Worm (Caenorhabditis elegans) whole organism, L4 larva: ENCODE results near the gene efk-1.

Source experiments
- T20F7.1 ChIP-seq: fragments of 200-800 bp; sonication (Bioruptor generic); optimal IDR thresholded peaks from 2 replicates; lab custom pipeline; 2018; ENCODE audit warnings: mild to moderate bottlenecking, missing genetic modification characterization, missing compliant biosample characterization
- T26A8.4 ChIP-seq: fragments of 200-800 bp; sonication (Bioruptor generic); IDR thresholded peaks from 2 replicates; pipeline ENCODE4 v1.3.6; 2022; ENCODE audit warnings: missing genetic modification characterization, missing compliant biosample characterization
- Y105C5A.15 ChIP-seq: fragments of 200-800 bp; sonication (Bioruptor generic); IDR thresholded peaks from 2 replicates; pipeline ENCODE4 v1.3.6; 2022; ENCODE audit warnings: missing genetic modification characterization, missing compliant biosample characterization
- Y75B8A.6 ChIP-seq: fragments of 200-800 bp; sonication (Bioruptor generic); IDR thresholded peaks from 2 replicates; pipeline ENCODE4 v1.3.6; 2022; ENCODE audit warnings: missing genetic modification reagents, missing genetic modification characterization, missing compliant biosample characterization
- aha-1 ChIP-seq: fragments of 150-350 bp; peaks from one replicate; lab custom pipeline; 2014; ENCODE audit warnings: missing biosample characterization, missing genetic modification characterization
- aly-2 ChIP-seq: sonication (generic microtip); optimal IDR thresholded peaks from 2 replicates; lab custom pipeline; 2018; ENCODE audit warnings: missing biosample characterization, missing genetic modification characterization
- ama-1 ChIP-seq: fragments of 150-350 bp; optimal IDR thresholded peaks from 2 replicates; lab custom pipeline; 2014; ENCODE audit warnings: inconsistent platforms, mixed read lengths
- arid-1 ChIP-seq: fragments of 200-800 bp; sonication (Bioruptor generic); conservative IDR thresholded peaks from 2 replicates; pipeline ENCODE4 v1.3.6; 2022; ENCODE audit warnings: missing genetic modification reagents, missing genetic modification characterization, missing compliant biosample characterization
- attf-4 ChIP-seq: sonication (generic microtip); optimal IDR thresholded peaks from 3 replicates; lab custom pipeline; 2017; ENCODE audit warnings: missing biosample characterization, missing genetic modification characterization
- ceh-28 ChIP-seq: fragments of 150-350 bp; optimal IDR thresholded peaks from 2 replicates; lab custom pipeline; 2014; ENCODE audit warnings: missing biosample characterization, missing genetic modification reagents, missing genetic modification characterization
- ceh-44 ChIP-seq: fragments of 200-800 bp; sonication (Bioruptor generic); IDR thresholded peaks from 2 replicates; pipeline ENCODE4 v1.3.6; 2022; ENCODE audit warnings: missing genetic modification reagents, missing genetic modification characterization, missing compliant biosample characterization
- ceh-62 ChIP-seq: sonication (generic microtip); optimal IDR thresholded peaks from 2 replicates; lab custom pipeline; 2017; ENCODE audit warnings: missing biosample characterization, missing genetic modification characterization
- ceh-82 ChIP-seq: sonication (generic microtip); optimal IDR thresholded peaks from 2 replicates; lab custom pipeline; 2017; ENCODE audit warnings: missing biosample characterization, missing genetic modification characterization
- daf-12 ChIP-seq: fragments of 150-350 bp; optimal IDR thresholded peaks from 2 replicates; lab custom pipeline; 2014; ENCODE audit warnings: missing biosample characterization, missing genetic modification reagents, missing genetic modification characterization
- daf-16 ChIP-seq, 3 experiments: sonication (generic microtip); optimal IDR thresholded peaks; 2 replicates each; lab custom pipeline; 2016 to 2017; ENCODE audit warnings: missing genetic modification characterization in 3 of 3, missing genetic modification reagents in 3 of 3, mild to moderate bottlenecking in 2 of 3, missing compliant biosample characterization in 2 of 3, missing biosample characterization in 1 of 3, moderate library complexity in 1 of 3
- dmd-6 ChIP-seq: fragments of 200-800 bp; sonication (Bioruptor generic); IDR thresholded peaks from 2 replicates; pipeline ENCODE4 v1.3.6; 2022; ENCODE audit warnings: missing genetic modification reagents, missing genetic modification characterization, missing compliant biosample characterization
- dpl-1 ChIP-seq: fragments of 150-350 bp; optimal IDR thresholded peaks from 2 replicates; lab custom pipeline; 2014; ENCODE audit warnings: missing biosample characterization, missing genetic modification reagents, missing genetic modification characterization
- duxl-1 ChIP-seq: sonication (generic microtip); optimal IDR thresholded peaks from 2 replicates; lab custom pipeline; 2016; ENCODE audit warnings: mild to moderate bottlenecking, missing genetic modification characterization, moderate library complexity, missing compliant biosample characterization; ENCODE audit not compliant: poor library complexity
- dve-1 ChIP-seq: sonication (generic microtip); optimal IDR thresholded peaks from 2 replicates; lab custom pipeline; 2017; ENCODE audit warnings: antibody characterized with exemption, mild to moderate bottlenecking, missing genetic modification characterization, missing compliant biosample characterization; ENCODE audit not compliant: insufficient read depth
- fos-1 ChIP-seq: fragments of 150-350 bp; optimal IDR thresholded peaks from 2 replicates; lab custom pipeline; 2014; ENCODE audit warnings: missing biosample characterization, missing genetic modification characterization
- hmg-1.1 ChIP-seq: fragments of 200-800 bp; sonication (Bioruptor generic); IDR thresholded peaks from 2 replicates; pipeline ENCODE4 v1.3.6; 2022; ENCODE audit warnings: missing genetic modification reagents, missing genetic modification characterization, missing compliant biosample characterization
- lim-7 ChIP-seq: fragments of 200-800 bp; sonication (Bioruptor generic); IDR thresholded peaks from 2 replicates; pipeline ENCODE4 v1.3.6; 2022; ENCODE audit warnings: missing genetic modification characterization, missing compliant biosample characterization
- lir-3 ChIP-seq: sonication (generic microtip); optimal IDR thresholded peaks from 2 replicates; lab custom pipeline; 2016; ENCODE audit warnings: mild to moderate bottlenecking, missing genetic modification characterization, missing compliant biosample characterization
- lsy-2 ChIP-seq, 2 experiments: fragments of 150-350 bp in 1 of 2; sonication (generic microtip) in 1 of 2; optimal IDR thresholded peaks; 2 replicates each; lab custom pipeline; 2014 to 2017; ENCODE audit warnings: missing biosample characterization in 2 of 2, missing genetic modification characterization in 2 of 2
- madf-5 ChIP-seq, 2 experiments: fragments of 200-800 bp; sonication (Bioruptor generic); IDR thresholded peaks; 2 replicates each; pipeline ENCODE4 v1.3.6; 2022; ENCODE audit warnings: missing compliant biosample characterization in 2 of 2, missing genetic modification characterization in 2 of 2
- mdl-1 ChIP-seq, 2 experiments: fragments of 150-350 bp in 1 of 2; sonication (generic microtip) in 1 of 2; optimal IDR thresholded peaks; 2 replicates each; lab custom pipeline; 2014 to 2017; ENCODE audit warnings: missing biosample characterization in 2 of 2, missing genetic modification characterization in 2 of 2
- mep-1 ChIP-seq: fragments of 150-350 bp; sonication (generic microtip); optimal IDR thresholded peaks from 3 replicates; lab custom pipeline; 2014; ENCODE audit warnings: missing biosample characterization, missing genetic modification characterization
- mxl-3 ChIP-seq: fragments of 200-800 bp; sonication (Bioruptor generic); optimal IDR thresholded peaks from 2 replicates; lab custom pipeline; 2018; ENCODE audit warnings: mild to moderate bottlenecking, missing genetic modification characterization, missing compliant biosample characterization
- nhr-11 ChIP-seq: fragments of 150-350 bp; optimal IDR thresholded peaks from 2 replicates; lab custom pipeline; 2014; ENCODE audit warnings: missing biosample characterization, missing genetic modification characterization
- nhr-111 ChIP-seq: fragments of 200-800 bp; sonication (Bioruptor generic); optimal IDR thresholded peaks from 2 replicates; lab custom pipeline; 2018; ENCODE audit warnings: mild to moderate bottlenecking, missing genetic modification characterization, missing compliant biosample characterization
- nhr-25 ChIP-seq: sonication (generic microtip); optimal IDR thresholded peaks from 2 replicates; lab custom pipeline; 2017; ENCODE audit warnings: missing genetic modification characterization, mild to moderate bottlenecking, missing compliant biosample characterization, antibody characterized with exemption, moderate library complexity, borderline replicate concordance; ENCODE audit not compliant: insufficient read depth
- nhr-28 ChIP-seq: fragments of 150-350 bp; optimal IDR thresholded peaks from 2 replicates; lab custom pipeline; 2014; ENCODE audit warnings: missing biosample characterization, missing genetic modification characterization
- nhr-76 ChIP-seq: fragments of 150-350 bp; optimal IDR thresholded peaks from 2 replicates; lab custom pipeline; 2014; ENCODE audit warnings: missing biosample characterization, missing genetic modification characterization
- pqm-1 ChIP-seq: sonication (generic microtip); optimal IDR thresholded peaks from 2 replicates; lab custom pipeline; 2017; ENCODE audit warnings: missing biosample characterization, missing genetic modification characterization
- sdz-12 ChIP-seq: fragments of 200-800 bp; sonication (Bioruptor generic); optimal IDR thresholded peaks from 2 replicates; lab custom pipeline; 2018; ENCODE audit warnings: mild to moderate bottlenecking, missing genetic modification characterization, missing compliant biosample characterization
- set-16 ChIP-seq: fragments of 200-800 bp; sonication (Bioruptor generic); IDR thresholded peaks from 2 replicates; pipeline ENCODE4 v1.3.6; 2022; ENCODE audit warnings: missing genetic modification reagents, missing genetic modification characterization, missing compliant biosample characterization
- snpc-4 ChIP-seq: fragments of 150-350 bp; optimal IDR thresholded peaks from 2 replicates; lab custom pipeline; 2014; ENCODE audit warnings: missing biosample characterization, missing genetic modification characterization
- spr-1 ChIP-seq: sonication (generic microtip); optimal IDR thresholded peaks from 2 replicates; lab custom pipeline; 2016; ENCODE audit warnings: mild to moderate bottlenecking, missing genetic modification characterization, missing compliant biosample characterization
- tag-97 ChIP-seq: fragments of 200-800 bp; sonication (Bioruptor generic); IDR thresholded peaks from 2 replicates; pipeline ENCODE4 v1.3.6; 2022; ENCODE audit warnings: missing genetic modification characterization, missing compliant biosample characterization
- unc-62 ChIP-seq, 3 experiments: fragments of 150-350 bp in 1 of 3; sonication (generic microtip); optimal IDR thresholded peaks in 2 of 3; peaks in 1 of 3; 1 replicate in 1 of 3; 2 replicates in 2 of 3; lab custom pipeline; 2014 to 2017; ENCODE audit warnings: missing biosample characterization in 3 of 3, missing genetic modification characterization in 3 of 3, missing genetic modification reagents in 3 of 3, missing genotype in 1 of 3
- vab-7 ChIP-seq: fragments of 200-800 bp; sonication (Bioruptor generic); IDR thresholded peaks from 2 replicates; pipeline ENCODE4 v1.3.6; 2022; ENCODE audit warnings: missing genetic modification reagents, missing genetic modification characterization, missing compliant biosample characterization
- zfp-3 ChIP-seq: fragments of 200-800 bp; sonication (Bioruptor generic); conservative IDR thresholded peaks from 2 replicates; pipeline ENCODE4 v1.3.6; 2022; ENCODE audit warnings: missing genetic modification reagents, missing genetic modification characterization, missing compliant biosample characterization
- zip-2 ChIP-seq: fragments of 150-350 bp; optimal IDR thresholded peaks from 2 replicates; lab custom pipeline; 2014; ENCODE audit warnings: missing biosample characterization, missing genetic modification characterization
- ztf-7 ChIP-seq: fragments of 150-350 bp; optimal IDR thresholded peaks from 2 replicates; lab custom pipeline; 2014; ENCODE audit warnings: missing biosample characterization, missing genetic modification characterization

The efk-1 gene

ce11 chrIII:6170038-6170437 lies 1.7 kb upstream of the efk-1 start (continued):
- TF ChIP-seq T20F7.1 (GFP tag; lab: Kevin White, UChicago) (peak; percentile 8), ceh-44 (GFP tag; lab: Robert Waterston, UW) (no peak), pqm-1 (tag; lab: Kevin White, UChicago) (no peak), ceh-82 (tag; lab: Kevin White, UChicago) (no peak), mdl-1 (tag; optimal IDR thresholded peaks at IDR 0.05; lab: Kevin White, UChicago) (peak in 1 of 2 experiments; percentile 2), lim-7 (no peak), mep-1 (tag; lab: Kevin White, UChicago) (peak; percentile 62), aha-1 (peak; percentile 51)

ce11 chrIII:6166634-6167033 lies 1.7 kb downstream of the efk-1 start:
- TF ChIP-seq aha-1, result peak; percentile 92
- peak in 1 of 2 experiments; percentile 63 for TF ChIP-seq unc-62 (GFP tag; optimal IDR thresholded peaks at IDR 0.05 in 1 of 2; lab: Kevin White, UChicago)
- TF ChIP-seq unc-62 (tag; optimal IDR thresholded peaks at IDR 0.05; lab: Kevin White, UChicago), result no peak
- TF ChIP-seq spr-1 (tag; lab: Kevin White, UChicago), result no peak

ce11 chrIII:6165240-6165639 lies 3.1 kb downstream of the efk-1 start:
- peak; percentile 63; the same call in 1 of the 2 replicates for TF ChIP-seq Y75B8A.6
- no peak for TF ChIP-seq nhr-11 (tag; lab: Kevin White, UChicago)
- no peak for TF ChIP-seq dpl-1 (GFP tag; lab: Kevin White, UChicago)
- 0 out of 2 replicates have a peak, but pooled peaks have one; percentile 38 for TF ChIP-seq arid-1
- TF ChIP-seq aha-1, result peak; percentile 19
- peak; percentile 51 for TF ChIP-seq sdz-12 (GFP tag; lab: Kevin White, UChicago)

ce11 chrIII:6164253-6164971 lies 3.9 kb downstream of the efk-1 start, which contains the start of gene F42A10.9:
Gene F42A10.9 (plus strand): TSS chrIII:6164573.
- TF ChIP-seq aly-2 (tag; lab: Kevin White, UChicago), result no peak
- TF ChIP-seq ceh-28 (tag; lab: Kevin White, UChicago), result peak; percentile 57
- no peak for TF ChIP-seq lim-7
- no peak for TF ChIP-seq lir-3 (tag; lab: Kevin White, UChicago)
- TF ChIP-seq nhr-25 (tag; lab: Kevin White, UChicago), result no peak
- no peak for TF ChIP-seq set-16 (GFP tag; lab: Robert Waterston, UW)
- no peak for TF ChIP-seq Y105C5A.15 (GFP tag; lab: Robert Waterston, UW)
- no peak for TF ChIP-seq ztf-7
- TF ChIP-seq ama-1, result peak; percentile 88
- no peak for TF ChIP-seq ceh-62 (tag; lab: Kevin White, UChicago)
- TF ChIP-seq vab-7 (GFP tag; lab: Robert Waterston, UW), result no peak
- no peak for TF ChIP-seq snpc-4
- no peak for TF ChIP-seq zip-2 (tag; lab: Kevin White, UChicago)
- no peak for TF ChIP-seq attf-4 (tag; lab: Kevin White, UChicago)
- TF ChIP-seq daf-16 (GFP tag; optimal IDR thresholded peaks at IDR 0.05; lab: Kevin White, UChicago), result peak; percentile 5 to 46
- TF ChIP-seq daf-16 (tag; optimal IDR thresholded peaks at IDR 0.05; lab: Kevin White, UChicago), result peak; percentile 42
- TF ChIP-seq duxl-1 (tag; lab: Kevin White, UChicago), result peak; percentile 41
- TF ChIP-seq madf-5 (GFP tag; IDR thresholded peaks at IDR 0.05; lab: Robert Waterston, UW), result no peak
- no peak for TF ChIP-seq dmd-6 (GFP tag; lab: Robert Waterston, UW)
- TF ChIP-seq dve-1 (tag; lab: Kevin White, UChicago), result peak; percentile 68
- TF ChIP-seq fos-1 (tag; lab: Kevin White, UChicago), result no peak
- TF ChIP-seq T26A8.4 (GFP tag; lab: Robert Waterston, UW), result no peak
- TF ChIP-seq nhr-76, result no peak
- TF ChIP-seq mdl-1 (tag; optimal IDR thresholded peaks at IDR 0.05; lab: Kevin White, UChicago), result no peak
- no peak for TF ChIP-seq tag-97
- no peak for TF ChIP-seq hmg-1.1 (GFP tag; lab: Robert Waterston, UW)
- TF ChIP-seq daf-12, result no peak
- peak; percentile 5 for TF ChIP-seq nhr-28 (tag; lab: Kevin White, UChicago)
- peak; percentile 76 for TF ChIP-seq aha-1
- TF ChIP-seq zfp-3 (GFP tag; lab: Robert Waterston, UW), result peak; percentile 51; the same call in 1 of the 2 replicates
- no peak for TF ChIP-seq nhr-111 (GFP tag; lab: Kevin White, UChicago)
- TF ChIP-seq ceh-44 (GFP tag; lab: Robert Waterston, UW), result no peak
- TF ChIP-seq lsy-2 (tag; optimal IDR thresholded peaks at IDR 0.05; lab: Kevin White, UChicago), result peak in 1 of 2 experiments; percentile 52
- TF ChIP-seq mxl-3 (GFP tag; lab: Kevin White, UChicago), result peak; percentile 20
